Fruit fly (Drosophila melanogaster) whole organism: ENCODE results near the gene ssp.

Source experiments
- CG8478 ChIP-seq: fragments of >200 bp; optimal IDR thresholded peaks from 2 replicates; lab custom pipeline; 2018; ENCODE audit warnings: inconsistent platforms
- EcR ChIP-seq, 2 experiments: fragments of >200 bp; optimal IDR thresholded peaks; 2 replicates each; lab custom pipeline; 2017; ENCODE audit warnings: missing biosample characterization in 2 of 2, missing genetic modification characterization in 2 of 2, missing genetic modification reagents in 2 of 2
- psq ChIP-seq: fragments of >200 bp; optimal IDR thresholded peaks from 2 replicates; lab custom pipeline; 2017
- usp ChIP-seq: fragments of >200 bp; optimal IDR thresholded peaks from 2 replicates; lab custom pipeline; 2017; ENCODE audit warnings: missing biosample characterization, missing genetic modification characterization, mixed read lengths

- TF ChIP-seq psq (lab: Kevin White, UChicago) (no peak), CG8478 (lab: Kevin White, UChicago) (no peak), EcR (GFP tag; optimal IDR thresholded peaks at IDR 0.05; lab: Kevin White, UChicago) (no peak), usp (GFP tag; lab: Kevin White, UChicago) (no peak)
Measured at dm6 chr3L:12099329-12100031, 18.6 kb upstream of the ssp start.
